Worm (Caenorhabditis elegans): Measurements from ENCODE around the gene F49F1.11.

The F49F1.11 gene

DNA sequence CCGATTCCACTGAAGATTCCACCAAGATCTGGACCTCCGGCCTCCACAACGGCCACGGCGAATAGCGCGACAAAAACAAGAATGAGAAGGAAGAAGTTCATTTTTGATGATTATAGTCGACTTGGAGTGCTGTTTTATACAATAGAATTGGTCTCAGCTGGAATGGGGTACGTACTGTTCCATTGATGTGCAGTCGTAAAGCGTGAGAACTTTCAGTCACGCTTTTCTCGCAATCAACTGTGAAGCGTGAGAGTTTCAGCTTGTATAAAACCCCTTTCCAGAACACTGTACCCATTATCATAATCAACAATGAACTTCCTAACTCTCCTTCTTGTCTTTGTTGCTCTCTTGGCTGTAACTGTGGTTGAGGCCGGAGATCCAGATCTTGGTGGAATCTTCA is 25.6 kb downstream of the F49F1.11 start, which contains the start of the genes F49F1.4 and F49F1.2:
TSS of gene F49F1.4 (minus strand) at position 101 of the 400 bp plus-strand sequence.
TSS of gene F49F1.2 (plus strand) at position 310 of the 400 bp plus-strand sequence.
- TF ChIP-seq drap-1 (GFP tag; optimal IDR thresholded peaks at IDR 0.05) (no peak), blmp-1 (tag; optimal IDR thresholded peaks at IDR 0.05) (no peak), unc-120 (tag; optimal IDR thresholded peaks at IDR 0.05; ENCODE audit: poor library complexity, severe bottlenecking) (no peak), sem-2 (GFP tag; optimal IDR thresholded peaks at IDR 0.05) (no peak), tbx-8 (GFP tag; optimal IDR thresholded peaks at IDR 0.05) (no peak), unc-62 (GFP tag; optimal IDR thresholded peaks at IDR 0.05) (no peak), ham-2 (GFP tag; optimal IDR thresholded peaks at IDR 0.05) (no peak), pha-4 (tag; optimal IDR thresholded peaks at IDR 0.05) (no peak), ces-1 (GFP tag; optimal IDR thresholded peaks at IDR 0.05) (no peak), nhr-237 (tag; optimal IDR thresholded peaks at IDR 0.05) (no peak), ztf-11 (tag; optimal IDR thresholded peaks at IDR 0.05) (no peak), elt-3 (tag; optimal IDR thresholded peaks at IDR 0.05) (no peak), lin-13 (tag; optimal IDR thresholded peaks at IDR 0.05) (no peak)

DNA sequence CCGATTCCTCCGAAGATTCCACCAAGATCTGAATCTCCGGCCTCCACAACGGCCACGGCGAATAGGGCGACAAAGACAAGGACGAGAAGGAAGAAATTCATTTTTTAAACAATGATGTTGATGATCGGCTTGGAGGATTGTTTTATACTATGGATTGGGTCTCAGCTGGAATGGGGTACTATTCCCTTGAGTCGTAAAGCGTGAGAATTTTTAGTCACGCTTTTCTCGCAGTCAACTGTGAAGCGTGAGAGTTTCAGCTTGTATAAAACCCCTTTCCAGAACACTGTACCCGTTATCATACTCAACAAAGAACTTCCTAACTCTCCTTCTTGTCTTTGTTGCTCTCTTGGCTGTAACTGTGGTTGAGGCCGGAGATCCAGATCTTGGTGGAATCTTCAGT is 26.7 kb downstream of the F49F1.11 start, which contains the start of gene F49F1.15:
TSS of gene F49F1.15 (minus strand) at position 101 of the 400 bp plus-strand sequence.
- TF ChIP-seq unc-62 (GFP tag; optimal IDR thresholded peaks at IDR 0.05) (no peak), mls-2 (tag; optimal IDR thresholded peaks at IDR 0.05) (no peak), ces-1 (GFP tag; optimal IDR thresholded peaks at IDR 0.05) (no peak), mep-1 (tag; optimal IDR thresholded peaks at IDR 0.05) (no peak), lsy-2 (tag; optimal IDR thresholded peaks at IDR 0.05) (no peak), pha-4 (tag; optimal IDR thresholded peaks at IDR 0.05) (no peak), elt-3 (tag; optimal IDR thresholded peaks at IDR 0.05) (no peak), nhr-12 (tag; optimal IDR thresholded peaks at IDR 0.05) (no peak), M03D4.4 (tag; optimal IDR thresholded peaks at IDR 0.05) (no peak)

DNA sequence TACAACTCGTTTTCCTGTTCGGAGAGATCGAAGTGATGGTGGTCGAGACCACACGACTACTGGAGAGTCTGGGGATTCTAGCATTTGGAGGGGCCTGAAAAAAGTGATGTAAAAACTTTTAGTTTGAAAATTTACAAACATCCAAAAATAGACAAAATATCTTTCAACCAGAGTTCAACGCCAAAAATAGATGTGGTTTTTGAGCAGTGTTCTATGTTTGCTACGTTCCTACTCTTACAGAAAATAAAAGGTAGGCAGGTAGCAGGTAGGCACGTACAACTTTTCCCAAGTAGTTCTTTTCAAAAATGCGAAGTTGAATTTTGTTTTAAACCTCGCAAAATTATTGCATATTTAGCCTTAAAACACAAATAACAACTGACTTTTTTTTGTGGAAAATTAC is 28.8 kb downstream of the F49F1.11 start, which contains the start of gene F49F1.14:
TSS of gene F49F1.14 (minus strand) at position 101 of the 400 bp plus-strand sequence.
- TF ChIP-seq ztf-11 (tag; optimal IDR thresholded peaks at IDR 0.05) (no peak), snpc-4 (tag; optimal IDR thresholded peaks at IDR 0.05) (no peak), flh-1 (GFP tag; optimal IDR thresholded peaks at IDR 0.05) (no peak), unc-120 (tag; optimal IDR thresholded peaks at IDR 0.05; ENCODE audit: poor library complexity, severe bottlenecking) (no peak), hlh-1 (tag; optimal IDR thresholded peaks at IDR 0.05) (no peak)

DNA sequence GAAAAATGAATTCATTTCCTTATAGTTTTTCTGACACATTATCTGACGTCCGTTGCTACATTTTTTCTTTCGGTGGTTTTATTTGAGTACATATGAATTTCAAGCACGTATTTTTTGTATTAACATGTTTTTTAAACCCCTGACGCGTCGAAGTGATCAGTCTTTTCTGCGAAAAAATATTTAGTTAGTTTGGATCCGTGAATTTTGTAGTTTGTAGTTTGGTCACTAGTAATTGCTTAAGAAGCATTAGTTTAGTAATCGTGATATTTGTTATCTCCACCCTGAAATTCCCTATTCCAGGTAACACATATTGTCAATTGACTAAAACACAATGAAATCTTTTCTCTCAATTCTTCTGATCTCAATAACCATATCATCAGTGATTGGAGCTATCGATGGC is 32.4 kb downstream of the F49F1.11 start, which contains the start of gene C35B1.7:
TSS of gene C35B1.7 (plus strand) at position 301 of the 400 bp plus-strand sequence.
- TF ChIP-seq ztf-11 (tag; optimal IDR thresholded peaks at IDR 0.05) (no peak), mls-2 (tag; optimal IDR thresholded peaks at IDR 0.05) (no peak), sem-2 (GFP tag; optimal IDR thresholded peaks at IDR 0.05) (no peak), nhr-76 (tag; optimal IDR thresholded peaks at IDR 0.05) (no peak), elt-3 (tag; optimal IDR thresholded peaks at IDR 0.05) (no peak), unc-62 (GFP tag; optimal IDR thresholded peaks at IDR 0.05) (no peak), lin-13 (tag; optimal IDR thresholded peaks at IDR 0.05) (no peak), nhr-28 (tag; optimal IDR thresholded peaks at IDR 0.05) (no peak), unc-120 (tag; optimal IDR thresholded peaks at IDR 0.05; ENCODE audit: poor library complexity, severe bottlenecking) (no peak), blmp-1 (tag; optimal IDR thresholded peaks at IDR 0.05) (no peak), bed-3 (GFP tag; optimal IDR thresholded peaks at IDR 0.05) (no peak)

DNA sequence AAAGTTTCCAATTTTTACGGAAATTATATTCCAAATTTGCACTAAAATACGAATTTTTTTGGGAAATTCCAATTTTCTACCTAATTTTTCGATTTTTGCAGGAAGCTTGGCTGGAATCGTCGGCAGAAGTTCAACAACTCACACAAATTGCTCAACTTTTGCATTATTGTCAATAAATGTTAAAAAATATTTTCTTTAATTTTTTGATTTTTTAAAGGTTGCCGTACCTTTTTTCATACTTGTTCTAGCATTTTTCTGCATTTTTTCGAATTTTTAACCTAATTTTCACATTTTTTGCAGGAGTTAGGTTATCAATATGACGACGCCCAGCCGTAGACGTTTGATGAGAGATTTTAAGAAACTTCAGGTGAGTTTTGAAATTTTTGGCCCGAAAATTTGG is 38.5 kb downstream of the F49F1.11 start, which contains the start of gene ubc-1:
TSS of gene ubc-1 (plus strand) at position 301 of the 400 bp plus-strand sequence.
- TF ChIP-seq zip-8 (tag; optimal IDR thresholded peaks at IDR 0.05) (no peak), ces-1 (GFP tag; optimal IDR thresholded peaks at IDR 0.05) (no peak), mep-1 (tag; optimal IDR thresholded peaks at IDR 0.05) (no peak), sptf-1 (tag; optimal IDR thresholded peaks at IDR 0.05) (no peak)

DNA sequence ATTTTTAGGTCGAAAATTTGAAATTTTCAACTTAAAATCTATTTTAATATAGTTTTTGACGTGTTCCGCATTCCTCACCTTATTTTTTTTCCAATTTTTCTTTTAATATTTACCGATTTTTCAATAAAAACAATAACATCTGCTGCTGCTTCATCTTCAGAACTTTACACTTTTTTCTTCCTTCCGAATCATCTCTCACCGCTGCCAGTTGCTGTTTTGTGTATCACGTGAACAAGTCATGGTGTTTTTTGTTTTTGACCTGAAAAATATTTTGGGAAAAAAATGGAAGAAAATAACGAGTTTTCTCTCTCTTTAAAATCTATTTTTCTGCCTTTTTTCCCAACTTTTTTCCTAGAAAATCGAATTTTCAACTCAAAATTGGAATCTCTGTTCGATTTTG is 41.4 kb downstream of the F49F1.11 start:
- TF ChIP-seq hlh-1 (tag; optimal IDR thresholded peaks at IDR 0.05) (peak; percentile 13), drap-1 (GFP tag; optimal IDR thresholded peaks at IDR 0.05) (no peak)

DNA sequence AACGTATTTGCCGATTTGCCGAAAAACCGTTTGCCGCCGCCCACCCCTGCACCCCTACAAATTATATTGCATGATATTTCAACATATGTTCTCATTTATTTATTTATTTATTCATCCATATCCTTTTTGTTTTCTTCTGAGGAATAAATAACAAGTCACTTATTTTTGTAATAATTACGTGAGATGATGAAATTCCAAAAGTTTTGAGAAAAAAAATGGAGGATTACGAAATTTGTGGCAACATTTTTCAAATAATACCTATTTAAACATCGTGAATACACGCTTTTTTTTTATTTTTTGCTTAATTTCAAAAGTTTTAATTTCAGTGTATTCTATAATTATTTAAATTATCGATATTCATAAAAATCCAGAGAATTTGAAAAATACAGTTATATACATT is 44.3 kb downstream of the F49F1.11 start:
- TF ChIP-seq mls-2 (tag; optimal IDR thresholded peaks at IDR 0.05), result no peak
- no peak for TF ChIP-seq unc-39 (tag; optimal IDR thresholded peaks at IDR 0.05)
- no peak for TF ChIP-seq hlh-1 (tag; optimal IDR thresholded peaks at IDR 0.05)
- TF ChIP-seq tbx-8 (GFP tag; optimal IDR thresholded peaks at IDR 0.05), result no peak
- no peak for TF ChIP-seq unc-120 (tag; optimal IDR thresholded peaks at IDR 0.05; ENCODE audit: poor library complexity, severe bottlenecking)
- TF ChIP-seq nhr-28 (tag; optimal IDR thresholded peaks at IDR 0.05), result no peak
- no peak for TF ChIP-seq ces-1 (GFP tag; optimal IDR thresholded peaks at IDR 0.05)
- no peak for TF ChIP-seq lin-32 (GFP tag; optimal IDR thresholded peaks at IDR 0.05)
- TF ChIP-seq snpc-4 (tag; optimal IDR thresholded peaks at IDR 0.05), result no peak
- no peak for TF ChIP-seq drap-1 (GFP tag; optimal IDR thresholded peaks at IDR 0.05)
- TF ChIP-seq unc-62 (GFP tag; optimal IDR thresholded peaks at IDR 0.05), result no peak
- no peak for TF ChIP-seq flh-1 (GFP tag; optimal IDR thresholded peaks at IDR 0.05)
- no peak for TF ChIP-seq ceh-39 (tag; optimal IDR thresholded peaks at IDR 0.05)
- no peak for TF ChIP-seq ceh-43 (GFP tag; optimal IDR thresholded peaks at IDR 0.05)
- no peak for TF ChIP-seq zip-8 (tag; optimal IDR thresholded peaks at IDR 0.05)
